Worm (Caenorhabditis elegans): ENCODE data around the gene oatr-1.

- no peak for TF ChIP-seq snpc-4 (tag; optimal IDR thresholded peaks at IDR 0.05)
- TF ChIP-seq nhr-10 (tag; optimal IDR thresholded peaks at IDR 0.05): no peak
- no peak for TF ChIP-seq zag-1 (tag; optimal IDR thresholded peaks at IDR 0.05)
- no peak for TF ChIP-seq skn-1 (tag; optimal IDR thresholded peaks at IDR 0.05)
- no peak for TF ChIP-seq nhr-237 (tag; optimal IDR thresholded peaks at IDR 0.05)
- no peak for TF ChIP-seq unc-39 (tag; optimal IDR thresholded peaks at IDR 0.05)
- peak; percentile 24 for TF ChIP-seq nhr-25 (tag; optimal IDR thresholded peaks at IDR 0.05)
- no peak for TF ChIP-seq nhr-6 (tag; optimal IDR thresholded peaks at IDR 0.05)
- TF ChIP-seq R02D3.7 (tag; optimal IDR thresholded peaks at IDR 0.05): no peak
- TF ChIP-seq Y55F3AM.14 (GFP tag; optimal IDR thresholded peaks at IDR 0.05): no peak
- TF ChIP-seq lin-11 (tag; optimal IDR thresholded peaks at IDR 0.05): no peak
- no peak for TF ChIP-seq lin-39 (tag; optimal IDR thresholded peaks at IDR 0.05)
- peak in 1 of 2 experiments; percentile 19 for TF ChIP-seq mdl-1 (tag; optimal IDR thresholded peaks at IDR 0.05)
Measured at ce11 chrIII:6419409-6419944, 23.5 kb upstream of the oatr-1 start, which contains the start of gene atgl-1.
